Fruit fly (Drosophila melanogaster) whole organism, embryonic: ENCODE results near the gene Hmbs.
A peak's percentile ranks its signal among the peaks of the same experiment; 100 is the strongest.

Experiments
- ATbp ChIP-seq: fragments of 200-800 bp; sonication (Bioruptor generic); optimal IDR thresholded peaks from 2 replicates; lab custom pipeline; 2017; ENCODE audit warnings: missing biosample characterization, mild to moderate bottlenecking, missing genetic modification characterization, missing genetic modification reagents
- Bdp1 ChIP-seq: fragments of 200-800 bp; sonication (Bioruptor generic); optimal IDR thresholded peaks from 3 replicates; lab custom pipeline; 2016; ENCODE audit warnings: missing biosample characterization, missing genetic modification characterization
- CG11456 ChIP-seq: fragments of 200-800 bp; sonication (Bioruptor generic); IDR thresholded peaks from 3 replicates; pipeline ENCODE4 v1.3.6; 2022; ENCODE audit warnings: missing biosample characterization, missing genetic modification characterization
- CG12071 ChIP-seq: fragments of 200-800 bp; sonication (Bioruptor generic); optimal IDR thresholded peaks from 3 replicates; lab custom pipeline; 2018; ENCODE audit warnings: missing biosample characterization, mild to moderate bottlenecking, missing genetic modification characterization
- CG12744 ChIP-seq: fragments of 200-800 bp; sonication (Bioruptor generic); optimal IDR thresholded peaks from 2 replicates; lab custom pipeline; 2016; ENCODE audit warnings: missing biosample characterization, missing genetic modification characterization
- CG13424 ChIP-seq: fragments of 200-800 bp; sonication (Bioruptor generic); optimal IDR thresholded peaks from 2 replicates; lab custom pipeline; 2019; ENCODE audit warnings: missing biosample characterization, mild to moderate bottlenecking, missing genetic modification characterization, moderate library complexity
- CG13775 ChIP-seq: fragments of 200-800 bp; sonication (Bioruptor generic); optimal IDR thresholded peaks from 3 replicates; lab custom pipeline; 2017; ENCODE audit warnings: missing biosample characterization, mild to moderate bottlenecking, missing genetic modification characterization
- CG14667 ChIP-seq: fragments of 200-800 bp; sonication (Bioruptor generic); IDR thresholded peaks from 2 replicates; pipeline ENCODE4 v1.3.6; 2022; ENCODE audit warnings: missing biosample characterization, missing genetic modification characterization
- CG14965 ChIP-seq: fragments of 200-800 bp; sonication (Bioruptor generic); optimal IDR thresholded peaks from 2 replicates; lab custom pipeline; 2016; ENCODE audit warnings: missing biosample characterization, missing genetic modification characterization, borderline replicate concordance
- CG18262 ChIP-seq: fragments of 200-800 bp; optimal IDR thresholded peaks from 3 replicates; lab custom pipeline; 2019; ENCODE audit warnings: missing biosample characterization, mild to moderate bottlenecking, missing genetic modification characterization, moderate library complexity
- CG2120 ChIP-seq: fragments of 200-800 bp; sonication (Bioruptor generic); optimal IDR thresholded peaks from 3 replicates; lab custom pipeline; 2016; ENCODE audit warnings: missing biosample characterization, missing genetic modification characterization
- CG2889 ChIP-seq: fragments of 200-800 bp; sonication (Bioruptor generic); IDR thresholded peaks from 3 replicates; pipeline ENCODE4 v1.3.6; 2022; ENCODE audit warnings: missing biosample characterization, missing genetic modification characterization
- CG30431 ChIP-seq: fragments of 200-800 bp; sonication (Bioruptor generic); optimal IDR thresholded peaks from 2 replicates; lab custom pipeline; 2017; ENCODE audit warnings: missing biosample characterization, missing genetic modification characterization
- CG3065 ChIP-seq: fragments of 200-800 bp; sonication (Bioruptor generic); optimal IDR thresholded peaks from 2 replicates; lab custom pipeline; 2016; ENCODE audit warnings: missing biosample characterization, missing genetic modification characterization
- CG3281 ChIP-seq: fragments of 200-800 bp; sonication (Bioruptor generic); optimal IDR thresholded peaks from 3 replicates; lab custom pipeline; 2017; ENCODE audit warnings: missing biosample characterization, mild to moderate bottlenecking, missing genetic modification characterization
- CG3838 ChIP-seq: fragments of 200-800 bp; sonication (Bioruptor generic); optimal IDR thresholded peaks from 3 replicates; lab custom pipeline; 2016; ENCODE audit warnings: missing biosample characterization, missing genetic modification characterization
- CG4328 ChIP-seq: fragments of 200-800 bp; sonication (Bioruptor generic); optimal IDR thresholded peaks from 3 replicates; lab custom pipeline; 2017; ENCODE audit warnings: missing biosample characterization, missing genetic modification reagents, missing genetic modification characterization
- CG5245 ChIP-seq: fragments of 200-800 bp; sonication (Bioruptor generic); optimal IDR thresholded peaks from 3 replicates; lab custom pipeline; 2016; ENCODE audit warnings: missing biosample characterization, missing genetic modification characterization
- CG6272 ChIP-seq: fragments of 200-800 bp; sonication (Bioruptor generic); IDR thresholded peaks from 2 replicates; pipeline ENCODE4 v1.3.6; 2022; ENCODE audit warnings: missing biosample characterization, missing genetic modification characterization
- CG6813 ChIP-seq: fragments of 200-800 bp; sonication (Bioruptor generic); optimal IDR thresholded peaks from 2 replicates; lab custom pipeline; 2017; ENCODE audit warnings: missing biosample characterization, missing genetic modification characterization, mild to moderate bottlenecking, moderate library complexity, missing genetic modification reagents
- CG9609 ChIP-seq: fragments of 200-800 bp; sonication (Bioruptor generic); optimal IDR thresholded peaks from 3 replicates; lab custom pipeline; 2016; ENCODE audit warnings: missing biosample characterization, missing genetic modification characterization
- CG9797 ChIP-seq: fragments of 200-800 bp; sonication (Bioruptor generic); optimal IDR thresholded peaks from 3 replicates; lab custom pipeline; 2018; ENCODE audit warnings: missing biosample characterization, mild to moderate bottlenecking, missing genetic modification characterization
- CHES-1-like ChIP-seq: fragments of 200-800 bp; sonication (Bioruptor generic); optimal IDR thresholded peaks from 2 replicates; lab custom pipeline; 2016; ENCODE audit warnings: missing biosample characterization, missing genetic modification characterization
- CTCF ChIP-seq: fragments of 200-800 bp; sonication (Bioruptor generic); optimal IDR thresholded peaks from 2 replicates; lab custom pipeline; 2017; ENCODE audit warnings: missing biosample characterization, mild to moderate bottlenecking, missing genetic modification characterization, moderate library complexity
- Doc3 ChIP-seq: fragments of 200-800 bp; sonication (Bioruptor generic); IDR thresholded peaks from 3 replicates; pipeline ENCODE4 v1.3.6; 2022; ENCODE audit warnings: missing biosample characterization, missing genetic modification characterization; ENCODE audit not compliant: partially characterized antibody
- HLHmδ ChIP-seq: fragments of 200-800 bp; sonication (Bioruptor generic); optimal IDR thresholded peaks from 2 replicates; lab custom pipeline; 2018; ENCODE audit warnings: missing biosample characterization, mild to moderate bottlenecking, missing genetic modification characterization, moderate library complexity
- HmgD ChIP-seq: fragments of 200-800 bp; sonication (Bioruptor generic); optimal IDR thresholded peaks from 3 replicates; lab custom pipeline; 2016; ENCODE audit warnings: missing biosample characterization, missing genetic modification characterization
- Jarid2 ChIP-seq: fragments of 200-800 bp; sonication (Bioruptor generic); optimal IDR thresholded peaks from 3 replicates; lab custom pipeline; 2017; ENCODE audit warnings: mild to moderate bottlenecking, missing biosample characterization, missing genetic modification reagents, missing genetic modification characterization
- Lim3 ChIP-seq: fragments of 200-800 bp; sonication (Bioruptor generic); IDR thresholded peaks from 2 replicates; pipeline ENCODE4 v1.3.6; 2022; ENCODE audit warnings: missing biosample characterization, missing genetic modification characterization
- Mad ChIP-seq: fragments of 200-800 bp; sonication (Bioruptor generic); optimal IDR thresholded peaks from 2 replicates; lab custom pipeline; 2016; ENCODE audit warnings: missing biosample characterization, missing genetic modification characterization
- Meics ChIP-seq: fragments of 200-800 bp; sonication (Bioruptor generic); optimal IDR thresholded peaks from 2 replicates; lab custom pipeline; 2017; ENCODE audit warnings: missing biosample characterization, mild to moderate bottlenecking, missing genetic modification characterization
- Sox102F ChIP-seq: fragments of 200-800 bp; sonication (Bioruptor generic); optimal IDR thresholded peaks from 2 replicates; lab custom pipeline; 2018; ENCODE audit warnings: missing biosample characterization, mild to moderate bottlenecking, missing genetic modification characterization, moderate library complexity
- Ssrp ChIP-seq: fragments of 200-800 bp; sonication (Bioruptor generic); optimal IDR thresholded peaks from 2 replicates; lab custom pipeline; 2018; ENCODE audit warnings: missing biosample characterization, mild to moderate bottlenecking, missing genetic modification characterization, moderate library complexity
- al ChIP-seq: fragments of 200-800 bp; sonication (Bioruptor generic); IDR thresholded peaks from 2 replicates; pipeline ENCODE4 v1.3.6; 2022; ENCODE audit warnings: missing biosample characterization, missing genetic modification characterization
- ato ChIP-seq: fragments of 200-800 bp; sonication (Bioruptor generic); IDR thresholded peaks from 2 replicates; pipeline ENCODE4 v1.3.6; 2022; ENCODE audit warnings: missing biosample characterization, missing genetic modification characterization; ENCODE audit not compliant: partially characterized antibody
- br ChIP-seq: fragments of >200 bp; optimal IDR thresholded peaks from 2 replicates; lab custom pipeline; 2017
- crc ChIP-seq: fragments of 200-800 bp; sonication (Bioruptor generic); optimal IDR thresholded peaks from 2 replicates; lab custom pipeline; 2016; ENCODE audit warnings: missing biosample characterization, missing genetic modification characterization
- crp ChIP-seq, 2 experiments: fragments of 200-800 bp; sonication (Bioruptor generic); optimal IDR thresholded peaks; 2 replicates in 1 of 2; 3 replicates in 1 of 2; lab custom pipeline; 2017; ENCODE audit warnings: missing biosample characterization in 2 of 2, missing genetic modification characterization in 2 of 2, mild to moderate bottlenecking in 1 of 2, moderate library complexity in 1 of 2
- dati ChIP-seq: fragments of 200-800 bp; sonication (Bioruptor generic); IDR thresholded peaks from 2 replicates; pipeline ENCODE4 v1.3.6; 2022; ENCODE audit warnings: missing biosample characterization, missing genetic modification characterization
- ewg ChIP-seq: fragments of 200-800 bp; sonication (Bioruptor generic); optimal IDR thresholded peaks from 3 replicates; lab custom pipeline; 2017; ENCODE audit warnings: mild to moderate bottlenecking, missing biosample characterization, missing genetic modification reagents, missing genetic modification characterization
- gfzf ChIP-seq: fragments of 200-800 bp; sonication (Bioruptor generic); optimal IDR thresholded peaks from 2 replicates; lab custom pipeline; 2016; ENCODE audit warnings: missing biosample characterization, mild to moderate bottlenecking, missing genetic modification characterization, moderate library complexity
- grau ChIP-seq: fragments of 200-800 bp; optimal IDR thresholded peaks from 3 replicates; lab custom pipeline; 2019; ENCODE audit warnings: missing biosample characterization, mild to moderate bottlenecking, missing genetic modification characterization, moderate library complexity
- jing ChIP-seq: fragments of 200-800 bp; sonication (Bioruptor generic); optimal IDR thresholded peaks from 2 replicates; lab custom pipeline; 2018; ENCODE audit warnings: missing biosample characterization, mild to moderate bottlenecking, missing genetic modification characterization
- lab ChIP-seq: fragments of 200-800 bp; sonication (Bioruptor generic); optimal IDR thresholded peaks from 3 replicates; lab custom pipeline; 2017; ENCODE audit warnings: missing biosample characterization, missing genetic modification characterization, mild to moderate bottlenecking, moderate library complexity, missing genetic modification reagents
- lmd ChIP-seq: fragments of 200-800 bp; sonication (Bioruptor generic); IDR thresholded peaks from 2 replicates; pipeline ENCODE4 v1.3.6; 2022; ENCODE audit warnings: missing biosample characterization, missing genetic modification characterization
- mam ChIP-seq: fragments of 200-800 bp; sonication (Bioruptor generic); optimal IDR thresholded peaks from 3 replicates; lab custom pipeline; 2016; ENCODE audit warnings: missing biosample characterization, missing genetic modification characterization
- nerfin-1 ChIP-seq: fragments of 200-800 bp; sonication (Bioruptor generic); optimal IDR thresholded peaks from 3 replicates; lab custom pipeline; 2019; ENCODE audit warnings: missing biosample characterization, mild to moderate bottlenecking, missing genetic modification characterization, moderate library complexity
- phol ChIP-seq: fragments of 200-800 bp; sonication (Bioruptor generic); optimal IDR thresholded peaks from 3 replicates; lab custom pipeline; 2018; ENCODE audit warnings: missing biosample characterization, mild to moderate bottlenecking, missing genetic modification characterization, moderate library complexity
- pita ChIP-seq: fragments of 200-800 bp; sonication (Bioruptor generic); optimal IDR thresholded peaks from 2 replicates; lab custom pipeline; 2017; ENCODE audit warnings: missing biosample characterization, mild to moderate bottlenecking, missing genetic modification characterization
- wor ChIP-seq: fragments of 200-800 bp; sonication (Bioruptor generic); IDR thresholded peaks from 2 replicates; pipeline ENCODE4 v1.3.6; 2022; ENCODE audit warnings: missing biosample characterization, missing genetic modification characterization

Hmbs gene

DNA sequence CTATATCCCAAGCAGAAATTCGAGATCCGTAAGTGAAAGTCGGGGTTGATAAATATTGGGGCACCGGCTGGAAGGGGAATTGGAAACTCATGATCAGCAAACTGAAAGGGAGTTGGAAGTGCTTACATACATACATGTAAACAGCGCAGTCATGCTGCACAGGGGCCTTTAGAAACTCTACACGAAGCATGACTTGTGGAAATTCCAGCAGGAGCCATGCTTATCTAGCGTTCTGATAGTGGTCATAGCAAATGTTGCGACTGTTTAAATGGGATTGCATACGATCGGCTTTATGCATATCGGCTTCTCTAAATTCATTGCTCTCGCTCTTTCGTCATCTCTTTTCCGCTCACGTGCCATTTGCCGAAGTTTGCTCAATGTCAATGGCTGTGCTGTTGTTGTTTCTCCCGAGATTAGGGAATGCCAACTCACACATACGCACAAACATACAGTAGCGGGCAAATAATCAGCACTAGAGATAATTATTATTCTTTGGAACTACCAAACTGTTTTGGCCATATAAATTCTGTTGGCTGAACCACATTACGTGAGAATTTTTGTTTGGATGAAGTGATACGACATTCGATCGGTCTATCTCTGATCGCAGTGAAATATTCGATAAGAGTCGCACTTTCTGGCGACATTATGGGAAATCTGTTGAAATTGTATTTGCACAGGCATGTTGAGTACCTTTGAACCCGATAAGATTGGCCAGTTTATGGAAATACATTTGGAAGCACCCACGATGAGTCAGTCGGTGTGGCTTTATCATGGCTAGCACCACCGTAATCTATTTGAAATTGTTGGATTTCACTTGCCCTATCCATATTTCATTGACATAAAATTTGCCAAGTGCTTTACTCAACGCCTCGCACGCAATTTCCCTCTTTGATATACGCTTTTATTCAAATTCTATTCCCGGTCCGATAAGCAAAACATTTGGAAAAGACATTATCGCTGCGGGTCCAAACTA lies 1.6 kb downstream of the Hmbs start (continued):
- TF ChIP-seq CG13775 (GFP tag; lab: Kevin White, UChicago), result no peak
- TF ChIP-seq CG9609 (GFP tag; lab: Kevin White, UChicago), result no peak
- TF ChIP-seq lab (GFP tag; lab: Kevin White, UChicago), result peak; percentile 47
- TF ChIP-seq CTCF (GFP tag; lab: Kevin White, UChicago), result no peak
- no peak for TF ChIP-seq CG5245 (GFP tag; lab: Kevin White, UChicago)
- TF ChIP-seq CHES-1-like (GFP tag; lab: Kevin White, UChicago), result no peak
- TF ChIP-seq wor (GFP tag; lab: Robert Waterston, UW), result no peak
- no peak for TF ChIP-seq CG6272 (GFP tag; lab: Robert Waterston, UW)
- no peak for TF ChIP-seq CG2889 (GFP tag; lab: Robert Waterston, UW)
- TF ChIP-seq CG12744 (GFP tag; lab: Kevin White, UChicago), result no peak
- TF ChIP-seq CG13424, result no peak
- TF ChIP-seq mam, result no peak
- no peak for TF ChIP-seq ewg (GFP tag; lab: Kevin White, UChicago)
- TF ChIP-seq Jarid2, result no peak
- TF ChIP-seq CG3065 (GFP tag; lab: Kevin White, UChicago), result no peak
- TF ChIP-seq crc, result no peak
- TF ChIP-seq CG6813 (GFP tag; lab: Kevin White, UChicago), result no peak
- TF ChIP-seq CG11456 (GFP tag; lab: Robert Waterston, UW), result no peak
- peak; percentile 15 for TF ChIP-seq grau (tag; lab: Kevin White, UChicago)
- no peak for TF ChIP-seq lmd
- no peak for TF ChIP-seq CG12071 (GFP tag; lab: Kevin White, UChicago)
- no peak for TF ChIP-seq ato (GFP tag; lab: Robert Waterston, UW)
- no peak for TF ChIP-seq br (lab: Kevin White, UChicago)
- TF ChIP-seq phol (tag; lab: Kevin White, UChicago), result no peak
- TF ChIP-seq CG3838 (GFP tag; lab: Kevin White, UChicago), result no peak
- TF ChIP-seq CG30431 (GFP tag; lab: Kevin White, UChicago), result no peak
- TF ChIP-seq HmgD (GFP tag; lab: Kevin White, UChicago), result no peak
- TF ChIP-seq Doc3 (GFP tag; lab: Robert Waterston, UW), result no peak
- TF ChIP-seq CG2120 (GFP tag; lab: Kevin White, UChicago), result peak; percentile 42
- no peak for TF ChIP-seq pita (GFP tag; lab: Kevin White, UChicago)
- TF ChIP-seq HLHmδ (GFP tag; lab: Kevin White, UChicago), result no peak
- no peak for TF ChIP-seq al
- TF ChIP-seq ATbp (GFP tag; lab: Kevin White, UChicago), result no peak
- TF ChIP-seq jing (GFP tag; lab: Kevin White, UChicago), result no peak
- TF ChIP-seq nerfin-1, result no peak
- TF ChIP-seq crp (GFP tag; optimal IDR thresholded peaks at IDR 0.05; lab: Kevin White, UChicago), result no peak
- TF ChIP-seq CG14667, result no peak
- no peak for TF ChIP-seq gfzf (GFP tag; lab: Kevin White, UChicago)
- no peak for TF ChIP-seq CG9797
- TF ChIP-seq Meics (GFP tag; lab: Kevin White, UChicago), result peak; percentile 38
- TF ChIP-seq CG18262 (tag; lab: Kevin White, UChicago), result no peak
- TF ChIP-seq Mad (GFP tag; lab: Kevin White, UChicago), result no peak
- TF ChIP-seq Sox102F (GFP tag; lab: Kevin White, UChicago), result no peak
- TF ChIP-seq dati (GFP tag; lab: Robert Waterston, UW), result no peak
- no peak for TF ChIP-seq CG4328 (GFP tag; lab: Kevin White, UChicago)
- no peak for TF ChIP-seq Bdp1 (GFP tag; lab: Kevin White, UChicago)
- TF ChIP-seq CG14965 (GFP tag; lab: Kevin White, UChicago), result no peak
- no peak for TF ChIP-seq Ssrp (tag; lab: Kevin White, UChicago)
- no peak for TF ChIP-seq Lim3
- peak; percentile 9 for TF ChIP-seq CG3281 (GFP tag; lab: Kevin White, UChicago)
